Worm (Caenorhabditis elegans): ENCODE data around the gene C56E10.3.

DNA sequence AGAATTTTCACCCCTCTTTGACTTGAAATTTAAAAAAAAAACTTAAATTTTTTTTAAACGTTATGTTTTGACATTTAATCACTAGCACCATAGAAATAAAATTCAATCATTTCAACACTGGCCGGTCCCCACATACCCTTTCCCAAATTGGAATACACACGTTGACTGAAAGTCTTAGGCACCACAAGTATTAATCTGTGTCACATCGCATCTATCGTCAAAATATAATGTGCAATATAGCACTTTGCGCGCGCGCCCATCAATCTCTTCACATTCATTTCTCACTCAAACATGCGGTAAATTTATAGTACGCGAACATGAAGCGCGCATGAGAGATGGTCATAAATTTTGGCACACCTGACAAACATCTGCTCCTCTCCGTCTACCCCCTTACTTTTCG lies 41.9 kb downstream of the C56E10.3 start:
- TF ChIP-seq pha-4 (tag; optimal IDR thresholded peaks at IDR 0.05) (no peak), nhr-11 (tag; optimal IDR thresholded peaks at IDR 0.05) (no peak), sea-2 (GFP tag; optimal IDR thresholded peaks at IDR 0.05) (no peak), ceh-82 (tag; optimal IDR thresholded peaks at IDR 0.05) (no peak), elt-2 (tag; optimal IDR thresholded peaks at IDR 0.05) (no peak)
